Fruit fly (Drosophila melanogaster) whole organism, prepupa: ENCODE results near the gene Ppt2.

Experiments used
- Blimp-1 ChIP-seq: fragments of 200-800 bp; sonication (Bioruptor generic); optimal IDR thresholded peaks from 3 replicates; lab custom pipeline; 2017; ENCODE audit warnings: missing biosample characterization, missing genetic modification characterization, mild to moderate bottlenecking, moderate library complexity, missing genetic modification reagents
- CG4318 ChIP-seq: fragments of 200-800 bp; sonication (Bioruptor generic); optimal IDR thresholded peaks from 3 replicates; lab custom pipeline; 2017; ENCODE audit warnings: missing biosample characterization, mild to moderate bottlenecking, missing genetic modification characterization
- CG6792 ChIP-seq: fragments of 200-800 bp; sonication (Bioruptor generic); optimal IDR thresholded peaks from 3 replicates; lab custom pipeline; 2016; ENCODE audit warnings: missing biosample characterization, missing genetic modification characterization
- CG8319 ChIP-seq: fragments of 200-800 bp; sonication (Bioruptor generic); optimal IDR thresholded peaks from 3 replicates; lab custom pipeline; 2016; ENCODE audit warnings: missing biosample characterization, missing genetic modification characterization
- Ets21C ChIP-seq: fragments of 200-800 bp; sonication (Bioruptor generic); optimal IDR thresholded peaks from 3 replicates; lab custom pipeline; 2016; ENCODE audit warnings: missing biosample characterization, missing genetic modification characterization
- Hr4 ChIP-seq: fragments of 200-800 bp; sonication (Bioruptor generic); optimal IDR thresholded peaks from 3 replicates; lab custom pipeline; 2016; ENCODE audit warnings: missing biosample characterization, missing genetic modification characterization
- cyc ChIP-seq: fragments of 200-800 bp; sonication (Bioruptor generic); optimal IDR thresholded peaks from 3 replicates; lab custom pipeline; 2016; ENCODE audit warnings: missing biosample characterization, missing genetic modification characterization
- svp ChIP-seq: fragments of 200-800 bp; sonication (Bioruptor generic); peaks from one replicate; lab custom pipeline; 2016; ENCODE audit warnings: missing biosample characterization, missing genetic modification characterization

Ppt2 gene

dm6 chr2L:11328357-11328756, 48.3 kb downstream of the Ppt2 start (continued):
- TF ChIP-seq svp (GFP tag; lab: Kevin White, UChicago) (peak; percentile 83), CG8319 (GFP tag; lab: Kevin White, UChicago) (no peak), Blimp-1 (peak; percentile 7), Ets21C (peak; percentile 40), Hr4 (GFP tag; lab: Kevin White, UChicago) (peak; percentile 37), CG6792 (peak; percentile 58), CG4318 (GFP tag; lab: Kevin White, UChicago) (no peak), cyc (GFP tag; lab: Kevin White, UChicago) (peak; percentile 64)
